Worm (Caenorhabditis elegans) whole organism, late embryonic: ENCODE measurements around the gene patr-1.

Experiments used
- F13H6.1 ChIP-seq: sonication (generic microtip); optimal IDR thresholded peaks from 2 replicates; lab custom pipeline; 2016; ENCODE audit warnings: missing genetic modification characterization, missing compliant biosample characterization
- ceh-14 ChIP-seq: sonication (generic microtip); optimal IDR thresholded peaks from 2 replicates; lab custom pipeline; 2016; ENCODE audit warnings: missing genotype, missing genetic modification characterization, missing compliant biosample characterization
- ceh-45 ChIP-seq: fragments of 200-800 bp; sonication (Bioruptor generic); IDR thresholded peaks from 2 replicates; pipeline ENCODE4 v1.3.6; 2022; ENCODE audit warnings: missing genetic modification reagents, missing genetic modification characterization, missing compliant biosample characterization
- nhr-11 ChIP-seq: fragments of 150-350 bp; optimal IDR thresholded peaks from 2 replicates; lab custom pipeline; 2014; ENCODE audit warnings: missing biosample characterization, missing genetic modification characterization
- odd-2 ChIP-seq: sonication (generic microtip); optimal IDR thresholded peaks from 2 replicates; lab custom pipeline; 2017; ENCODE audit warnings: antibody characterized with exemption, mild to moderate bottlenecking, missing genetic modification characterization, missing compliant biosample characterization
- pha-2 ChIP-seq: sonication (generic microtip); optimal IDR thresholded peaks from 2 replicates; lab custom pipeline; 2017; ENCODE audit warnings: mild to moderate bottlenecking, missing genetic modification characterization, missing compliant biosample characterization
- pros-1 ChIP-seq: fragments of 150-350 bp; optimal IDR thresholded peaks from 2 replicates; lab custom pipeline; 2014; ENCODE audit warnings: missing biosample characterization, missing genetic modification reagents, missing genetic modification characterization
- sox-4 ChIP-seq: sonication (generic microtip); optimal IDR thresholded peaks from 2 replicates; lab custom pipeline; 2017; ENCODE audit warnings: mild to moderate bottlenecking, missing genetic modification characterization, inconsistent platforms, missing compliant biosample characterization
- unc-3 ChIP-seq, 2 experiments: fragments of 200-800 bp in 1 of 2; sonication (Bioruptor generic) in 1 of 2; sonication (generic microtip) in 1 of 2; conservative IDR thresholded peaks in 1 of 2; optimal IDR thresholded peaks in 1 of 2; 2 replicates each; pipeline versions ENCODE4 v1.3.6 to Lab custom; 2016 to 2022; ENCODE audit warnings: missing compliant biosample characterization in 2 of 2, missing genetic modification characterization in 2 of 2, missing genetic modification reagents in 1 of 2

ce11 chrII:11782493-11782892 lies 4.8 kb upstream of the patr-1 start, which contains the start of gene F43G6.16:
- TF ChIP-seq F13H6.1 (tag; lab: Kevin White, UChicago) (no peak), odd-2 (no peak), pha-2 (tag; lab: Kevin White, UChicago) (no peak), sox-4 (tag; lab: Kevin White, UChicago) (no peak), ceh-14 (tag; lab: Kevin White, UChicago) (no peak), unc-3 (GFP tag; conservative IDR thresholded peaks at IDR 0.05; lab: Robert Waterston, UW) (no peak), unc-3 (tag; optimal IDR thresholded peaks at IDR 0.05; lab: Kevin White, UChicago) (no peak), pros-1 (tag; lab: Kevin White, UChicago) (no peak), nhr-11 (tag; lab: Kevin White, UChicago) (no peak), ceh-45 (GFP tag; lab: Robert Waterston, UW) (no peak)
